Worm (Caenorhabditis elegans): Measurements from ENCODE around the gene srh-185.

srh-185 gene

DNA sequence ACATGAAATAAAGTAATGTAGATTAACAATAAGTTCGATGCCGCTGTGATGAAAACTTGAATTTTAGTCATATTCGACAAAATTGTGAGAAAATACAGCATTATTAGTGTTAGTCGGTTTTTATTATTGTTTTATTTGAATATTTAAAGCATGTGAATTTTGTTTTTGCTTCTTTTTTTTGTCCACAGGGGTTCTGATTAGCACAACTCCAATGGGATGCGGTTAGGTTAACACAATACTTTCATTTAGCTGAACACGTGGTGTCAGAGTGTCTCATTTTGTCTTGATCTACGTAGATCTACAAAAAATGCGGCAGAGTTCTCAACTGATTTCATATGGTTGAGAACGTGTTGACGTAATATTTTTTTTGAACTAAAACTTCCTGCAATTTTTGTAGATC, 3.1 kb downstream of the srh-185 start, which contains the start of gene str-40:
Gene str-40, minus strand, starts transcription at position 101 of the 400 bp plus-strand sequence.
- no peak for TF ChIP-seq nhr-2 (tag; optimal IDR thresholded peaks at IDR 0.05)
- TF ChIP-seq sem-2 (GFP tag; optimal IDR thresholded peaks at IDR 0.05): no peak
- no peak for TF ChIP-seq tbx-8 (GFP tag; optimal IDR thresholded peaks at IDR 0.05)
- no peak for TF ChIP-seq zip-8 (tag; optimal IDR thresholded peaks at IDR 0.05)
- TF ChIP-seq nhr-28 (tag; optimal IDR thresholded peaks at IDR 0.05): no peak
- TF ChIP-seq ceh-83 (GFP tag; optimal IDR thresholded peaks at IDR 0.05): no peak
- TF ChIP-seq lsy-2 (tag; optimal IDR thresholded peaks at IDR 0.05): no peak

DNA sequence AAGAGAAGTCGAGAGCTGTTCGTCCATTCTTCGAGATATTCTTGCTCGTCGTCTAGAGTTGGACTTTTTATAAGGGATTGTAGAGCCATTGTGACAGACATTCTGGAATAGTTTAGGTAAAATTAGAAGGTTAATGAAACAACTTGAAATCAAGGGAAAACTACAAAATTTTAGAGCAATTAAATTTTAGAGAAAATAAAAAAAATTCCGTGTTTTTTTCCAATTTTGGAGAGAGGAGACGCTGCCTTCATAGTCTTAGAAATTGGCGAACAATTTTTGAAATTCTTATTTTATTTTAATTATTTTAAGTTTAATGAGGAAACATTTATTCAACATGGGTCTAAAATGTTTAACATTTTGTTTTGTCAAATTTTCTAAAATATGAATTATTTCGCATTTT, 5.5 kb downstream of the srh-185 start, which contains the start of gene C50H11.13:
Gene C50H11.13, minus strand, starts transcription at position 101 of the 400 bp plus-strand sequence.
- TF ChIP-seq bed-3 (GFP tag; optimal IDR thresholded peaks at IDR 0.05) (no peak), snpc-4 (tag; optimal IDR thresholded peaks at IDR 0.05) (no peak), nhr-76 (tag; optimal IDR thresholded peaks at IDR 0.05) (no peak), ceh-39 (tag; optimal IDR thresholded peaks at IDR 0.05) (no peak), ham-2 (GFP tag; optimal IDR thresholded peaks at IDR 0.05) (no peak), elt-1 (tag; optimal IDR thresholded peaks at IDR 0.05; ENCODE audit: borderline replicate concordance, insufficient read depth) (no peak), mls-2 (tag; optimal IDR thresholded peaks at IDR 0.05) (no peak), pha-4 (tag; optimal IDR thresholded peaks at IDR 0.05) (no peak), nhr-28 (tag; optimal IDR thresholded peaks at IDR 0.05) (no peak)

DNA sequence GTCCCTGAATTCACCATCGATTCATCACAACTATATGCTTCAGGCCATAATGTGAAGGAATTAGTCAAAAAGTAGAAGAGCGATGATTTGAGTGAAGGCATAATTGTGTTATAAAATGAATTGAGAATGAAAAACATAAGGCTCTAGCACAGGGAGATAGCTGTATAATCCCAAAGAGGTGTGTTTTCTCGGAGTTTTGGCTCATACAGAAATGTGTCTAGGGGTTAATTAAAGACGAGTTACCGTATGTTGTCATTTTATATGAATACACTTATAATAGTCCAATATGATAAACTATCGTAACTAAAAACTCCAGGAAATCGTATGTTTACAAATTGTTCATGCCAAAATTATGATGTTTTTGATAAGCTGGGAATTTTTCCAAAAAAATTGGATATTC, 14.8 kb downstream of the srh-185 start, which contains the start of gene srt-5:
Gene srt-5, minus strand, starts transcription at position 101 of the 400 bp plus-strand sequence.
- TF ChIP-seq zip-8 (tag; optimal IDR thresholded peaks at IDR 0.05): no peak
- no peak for TF ChIP-seq nhr-28 (tag; optimal IDR thresholded peaks at IDR 0.05)
- no peak for TF ChIP-seq elt-1 (tag; optimal IDR thresholded peaks at IDR 0.05; ENCODE audit: borderline replicate concordance, insufficient read depth)
- TF ChIP-seq nhr-2 (tag; optimal IDR thresholded peaks at IDR 0.05): no peak
- no peak for TF ChIP-seq lin-13 (tag; optimal IDR thresholded peaks at IDR 0.05)
- no peak for TF ChIP-seq ztf-11 (tag; optimal IDR thresholded peaks at IDR 0.05)
- TF ChIP-seq mep-1 (tag; optimal IDR thresholded peaks at IDR 0.05): no peak
- no peak for TF ChIP-seq unc-120 (tag; optimal IDR thresholded peaks at IDR 0.05; ENCODE audit: poor library complexity, severe bottlenecking)
- no peak for TF ChIP-seq unc-62 (GFP tag; optimal IDR thresholded peaks at IDR 0.05)
- TF ChIP-seq nhr-12 (tag; optimal IDR thresholded peaks at IDR 0.05): no peak
- TF ChIP-seq bed-3 (GFP tag; optimal IDR thresholded peaks at IDR 0.05): no peak
- TF ChIP-seq lin-32 (GFP tag; optimal IDR thresholded peaks at IDR 0.05): no peak
- TF ChIP-seq flh-1 (GFP tag; optimal IDR thresholded peaks at IDR 0.05): no peak

DNA sequence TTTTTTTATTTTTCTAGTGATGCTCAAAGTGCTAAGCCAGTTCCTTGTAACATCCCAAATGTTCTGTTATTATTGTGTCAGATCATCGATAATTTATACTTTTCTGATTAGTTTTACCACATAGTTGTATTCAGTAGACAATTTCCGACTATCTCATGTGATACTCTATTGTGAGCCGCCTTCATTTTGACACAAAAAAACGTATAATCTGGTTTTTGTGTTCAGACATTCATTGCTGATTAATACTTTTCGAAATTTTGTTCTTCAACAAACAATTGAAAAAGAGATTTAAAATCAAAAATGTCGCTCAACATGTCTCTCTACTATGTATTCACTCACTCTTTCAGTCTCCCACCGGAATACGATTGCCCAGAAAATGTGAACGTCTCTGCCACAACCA, 15.4 kb downstream of the srh-185 start, which contains the start of gene srt-7:
Gene srt-7, plus strand, starts transcription at position 301 of the 400 bp plus-strand sequence.
- no peak for TF ChIP-seq ceh-39 (tag; optimal IDR thresholded peaks at IDR 0.05)
- no peak for TF ChIP-seq nhr-28 (tag; optimal IDR thresholded peaks at IDR 0.05)
- no peak for TF ChIP-seq lsy-2 (tag; optimal IDR thresholded peaks at IDR 0.05)
- no peak for TF ChIP-seq ztf-11 (tag; optimal IDR thresholded peaks at IDR 0.05)
- TF ChIP-seq cnd-1 (tag; optimal IDR thresholded peaks at IDR 0.05): no peak

DNA sequence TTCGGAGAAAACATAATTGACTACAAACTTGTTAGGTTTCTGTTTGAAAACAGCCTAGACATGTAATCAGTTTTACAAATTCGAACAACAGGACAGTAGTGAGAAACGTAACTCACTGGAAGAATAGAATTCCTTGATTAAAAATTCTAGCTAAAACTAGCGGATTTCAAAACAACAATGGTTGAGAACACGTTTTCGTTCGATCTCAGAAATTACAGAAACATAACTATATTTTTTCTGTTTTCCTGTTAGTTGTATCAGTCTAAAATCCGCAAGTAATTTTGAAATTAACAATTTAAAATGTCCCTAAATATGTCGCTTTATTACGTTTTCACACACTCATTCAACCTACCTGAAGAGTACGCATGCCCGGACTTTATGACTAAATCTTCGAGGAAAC, 20.2 kb downstream of the srh-185 start, which contains the start of gene srt-8:
Gene srt-8, plus strand, starts transcription at position 301 of the 400 bp plus-strand sequence.
- TF ChIP-seq M03D4.4 (tag; optimal IDR thresholded peaks at IDR 0.05) (no peak), nhr-12 (tag; optimal IDR thresholded peaks at IDR 0.05) (no peak)

DNA sequence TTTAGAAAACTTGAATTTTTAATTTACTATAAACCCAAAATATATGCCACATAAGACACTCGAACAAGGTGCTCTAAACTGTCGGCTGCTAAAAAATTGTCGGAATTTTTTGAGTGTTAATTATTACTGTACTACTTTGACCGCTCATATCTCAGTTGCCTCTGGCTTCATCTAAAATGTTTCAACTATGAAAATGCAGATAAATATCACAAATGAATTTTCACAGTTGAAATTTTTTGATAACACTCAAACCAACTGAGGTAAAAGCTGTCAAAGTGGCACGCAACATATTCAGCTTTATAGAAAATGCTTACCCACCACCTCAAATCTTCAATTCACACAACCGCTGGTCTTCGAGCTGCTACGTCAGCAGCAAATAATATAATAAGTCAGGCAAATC, 22.7 kb downstream of the srh-185 start, which contains the start of gene acs-21:
Gene acs-21, plus strand, starts transcription at position 301 of the 400 bp plus-strand sequence.
- no peak for TF ChIP-seq unc-39 (tag; optimal IDR thresholded peaks at IDR 0.05)
- TF ChIP-seq nhr-237 (tag; optimal IDR thresholded peaks at IDR 0.05): no peak
- no peak for TF ChIP-seq ztf-11 (tag; optimal IDR thresholded peaks at IDR 0.05)
- TF ChIP-seq ceh-39 (tag; optimal IDR thresholded peaks at IDR 0.05): no peak
- TF ChIP-seq ceh-43 (GFP tag; optimal IDR thresholded peaks at IDR 0.05): no peak
- TF ChIP-seq ces-1 (GFP tag; optimal IDR thresholded peaks at IDR 0.05): no peak
- TF ChIP-seq cnd-1 (tag; optimal IDR thresholded peaks at IDR 0.05): no peak
- no peak for TF ChIP-seq flh-1 (GFP tag; optimal IDR thresholded peaks at IDR 0.05)
- TF ChIP-seq lsy-2 (tag; optimal IDR thresholded peaks at IDR 0.05): no peak
- TF ChIP-seq pha-4 (tag; optimal IDR thresholded peaks at IDR 0.05): no peak
- TF ChIP-seq zip-8 (tag; optimal IDR thresholded peaks at IDR 0.05): no peak
- TF ChIP-seq hlh-1 (tag; optimal IDR thresholded peaks at IDR 0.05): no peak
- TF ChIP-seq lin-32 (GFP tag; optimal IDR thresholded peaks at IDR 0.05): no peak
- TF ChIP-seq mls-2 (tag; optimal IDR thresholded peaks at IDR 0.05): no peak
- no peak for TF ChIP-seq ham-2 (GFP tag; optimal IDR thresholded peaks at IDR 0.05)
- no peak for TF ChIP-seq M03D4.4 (tag; optimal IDR thresholded peaks at IDR 0.05)
